Fruit fly (Drosophila melanogaster): Measurements from ENCODE around the gene milt.

milt gene

DNA sequence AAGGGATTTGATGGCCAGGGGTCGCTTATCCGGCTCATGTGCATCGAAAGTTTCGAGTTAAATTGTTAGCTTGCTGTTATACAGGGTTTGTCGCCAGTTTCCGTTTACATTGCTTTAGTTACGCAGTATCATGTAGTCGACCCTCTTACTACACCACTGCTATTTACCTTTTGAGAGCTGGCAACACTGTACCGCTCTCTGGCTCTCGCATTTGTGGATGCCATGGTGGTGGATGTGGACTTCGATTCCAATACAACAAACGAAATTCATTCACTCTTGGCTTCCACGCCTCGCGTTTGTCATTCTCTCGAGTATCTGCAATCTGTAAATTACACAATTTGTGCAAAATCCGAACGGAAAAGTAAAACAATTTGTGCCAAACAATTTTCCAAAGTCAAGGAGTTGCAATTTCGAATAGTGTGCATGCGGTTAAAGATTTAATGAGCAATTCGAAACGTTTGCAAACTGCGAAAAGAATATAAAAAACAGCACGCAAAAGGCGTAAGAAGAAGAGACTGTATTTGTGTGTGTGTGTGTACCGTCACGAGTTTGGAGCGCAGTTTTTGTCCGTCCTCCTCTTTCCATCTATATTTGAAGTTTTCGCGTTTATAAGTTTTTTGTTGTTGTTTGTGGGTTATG lies 11.5 kb downstream of the milt start (continued):
- no peak for TF ChIP-seq fu2 (GFP tag; optimal IDR thresholded peaks at IDR 0.05)
- peak; percentile 23; the same call in 1 of the 2 replicates for TF ChIP-seq Ada2b (GFP tag; IDR thresholded peaks at IDR 0.05)
- TF ChIP-seq CG34376 (GFP tag; optimal IDR thresholded peaks at IDR 0.05), result peak; percentile 80
- no peak for TF ChIP-seq CG7928 (GFP tag; optimal IDR thresholded peaks at IDR 0.05)
- no peak for TF ChIP-seq CG6813 (GFP tag; optimal IDR thresholded peaks at IDR 0.05)
- TF ChIP-seq CG14014 (GFP tag; IDR thresholded peaks at IDR 0.05), result peak; percentile 50
- TF ChIP-seq croc (GFP tag; conservative IDR thresholded peaks at IDR 0.05), result no peak
- no peak for TF ChIP-seq Hr3 (GFP tag; optimal IDR thresholded peaks at IDR 0.05)
- no peak for TF ChIP-seq Dad (GFP tag; optimal IDR thresholded peaks at IDR 0.05)
- TF ChIP-seq MTF-1 (GFP tag; optimal IDR thresholded peaks at IDR 0.05; ENCODE audit: borderline replicate concordance), result peak; percentile 46
- 0 out of 3 replicates have a peak, but pooled peaks have one; percentile 23 for TF ChIP-seq CG17361 (GFP tag; IDR thresholded peaks at IDR 0.05)
- no peak for TF ChIP-seq eve (GFP tag; optimal IDR thresholded peaks at IDR 0.05)
- TF ChIP-seq CG9797 (GFP tag; optimal IDR thresholded peaks at IDR 0.05), result no peak
- TF ChIP-seq usp (GFP tag; optimal IDR thresholded peaks at IDR 0.05), result no peak
- TF ChIP-seq mirr (GFP tag; optimal IDR thresholded peaks at IDR 0.05), result peak; percentile 57
- TF ChIP-seq CG32767 (GFP tag; IDR thresholded peaks at IDR 0.05), result 0 out of 2 replicates have a peak, but pooled peaks have one; percentile 31
- TF ChIP-seq Ravus (GFP tag; IDR thresholded peaks at IDR 0.05), result no peak
- TF ChIP-seq sqz (GFP tag; optimal IDR thresholded peaks at IDR 0.05), result peak; percentile 89
- peak; percentile 2 for TF ChIP-seq CG10543 (GFP tag; optimal IDR thresholded peaks at IDR 0.05)
- TF ChIP-seq CG18476 (GFP tag; optimal IDR thresholded peaks at IDR 0.05), result no peak
- TF ChIP-seq Bgb (GFP tag; IDR thresholded peaks at IDR 0.05; ENCODE audit: partially characterized antibody), result peak; percentile 99
- peak; percentile 80; the same call in 1 of the 2 replicates for TF ChIP-seq CG42726 (GFP tag; IDR thresholded peaks at IDR 0.05; ENCODE audit: partially characterized antibody)
- TF ChIP-seq CoRest (tag; optimal IDR thresholded peaks at IDR 0.05), result no peak
- TF ChIP-seq dpn (GFP tag; optimal IDR thresholded peaks at IDR 0.05), result peak; percentile 23 to 34
- TF ChIP-seq slbo (GFP tag; IDR thresholded peaks at IDR 0.05), result peak; percentile 48; the same call in 1 of the 2 replicates
- no peak for TF ChIP-seq CG31365 (tag; optimal IDR thresholded peaks at IDR 0.05)
- no peak; the same call in 1 of the 2 replicates for TF ChIP-seq CG31441 (GFP tag; IDR thresholded peaks at IDR 0.05)
- no peak for TF ChIP-seq CG18011 (GFP tag; optimal IDR thresholded peaks at IDR 0.05)
- TF ChIP-seq mld (GFP tag; IDR thresholded peaks at IDR 0.05; ENCODE audit: partially characterized antibody), result peak; percentile 100
- no peak for TF ChIP-seq Mad (GFP tag; optimal IDR thresholded peaks at IDR 0.05)
- TF ChIP-seq CG7963 (GFP tag; IDR thresholded peaks at IDR 0.05; ENCODE audit: partially characterized antibody), result peak; percentile 100
- no peak; the same call in 2 of the 3 replicates for TF ChIP-seq dysf (GFP tag; IDR thresholded peaks at IDR 0.05)
- TF ChIP-seq CG11093 (GFP tag; IDR thresholded peaks at IDR 0.05), result no peak
- no peak for TF ChIP-seq CG4820 (GFP tag; optimal IDR thresholded peaks at IDR 0.05)
- TF ChIP-seq CG11085 (GFP tag; IDR thresholded peaks at IDR 0.05), result no peak
- no peak for TF ChIP-seq CG3065 (GFP tag; optimal IDR thresholded peaks at IDR 0.05)
- no peak for TF ChIP-seq nmo (GFP tag; optimal IDR thresholded peaks at IDR 0.05)
- TF ChIP-seq scrt (GFP tag; optimal IDR thresholded peaks at IDR 0.05), result peak; percentile 49
- no peak for TF ChIP-seq CG13424 (tag; optimal IDR thresholded peaks at IDR 0.05)
- peak; percentile 28 for TF ChIP-seq CG18599 (GFP tag; optimal IDR thresholded peaks at IDR 0.05)
- TF ChIP-seq CG33213 (GFP tag; optimal IDR thresholded peaks at IDR 0.05), result no peak
- no peak for TF ChIP-seq ATbp (GFP tag; optimal IDR thresholded peaks at IDR 0.05)
- TF ChIP-seq CG4854 (GFP tag; optimal IDR thresholded peaks at IDR 0.05), result no peak
- TF ChIP-seq ap (GFP tag; IDR thresholded peaks at IDR 0.05), result no peak
- TF ChIP-seq CG8765 (GFP tag; IDR thresholded peaks at IDR 0.05), result peak; percentile 18; the same call in 1 of the 2 replicates
- no peak for TF ChIP-seq z (GFP tag; IDR thresholded peaks at IDR 0.05)
- TF ChIP-seq Ssrp (tag; optimal IDR thresholded peaks at IDR 0.05), result no peak
- TF ChIP-seq HmgZ (tag; optimal IDR thresholded peaks at IDR 0.05), result peak; percentile 31
- no peak for TF ChIP-seq Atf-2 (GFP tag; optimal IDR thresholded peaks at IDR 0.05)
